Worm (Caenorhabditis elegans) whole organism, L4/young adult: ENCODE measurements around the gene srh-211.

Source experiments
- W03F9.2 ChIP-seq: fragments of 150-350 bp; optimal IDR thresholded peaks from 2 replicates; lab custom pipeline; 2014; ENCODE audit warnings: missing biosample characterization, missing genetic modification characterization
- dao-5 ChIP-seq: sonication (generic microtip); optimal IDR thresholded peaks from 2 replicates; lab custom pipeline; 2016; ENCODE audit warnings: missing genotype, missing genetic modification characterization, moderate library complexity, missing compliant biosample characterization
- him-1 ChIP-seq: sonication (generic microtip); optimal IDR thresholded peaks from 2 replicates; lab custom pipeline; 2016; ENCODE audit warnings: missing genotype, missing genetic modification reagents, missing genetic modification characterization, missing compliant biosample characterization

The srh-211 gene

ce11 chrV:4081283-4081682 is at the start of gene srh-211:
Gene srh-211 (minus strand): TSS chrV:4081383.
- no peak for TF ChIP-seq dao-5 (tag; lab: Kevin White, UChicago)
- TF ChIP-seq him-1 (tag; lab: Kevin White, UChicago): no peak
- no peak for TF ChIP-seq W03F9.2 (tag; lab: Kevin White, UChicago)

DNA sequence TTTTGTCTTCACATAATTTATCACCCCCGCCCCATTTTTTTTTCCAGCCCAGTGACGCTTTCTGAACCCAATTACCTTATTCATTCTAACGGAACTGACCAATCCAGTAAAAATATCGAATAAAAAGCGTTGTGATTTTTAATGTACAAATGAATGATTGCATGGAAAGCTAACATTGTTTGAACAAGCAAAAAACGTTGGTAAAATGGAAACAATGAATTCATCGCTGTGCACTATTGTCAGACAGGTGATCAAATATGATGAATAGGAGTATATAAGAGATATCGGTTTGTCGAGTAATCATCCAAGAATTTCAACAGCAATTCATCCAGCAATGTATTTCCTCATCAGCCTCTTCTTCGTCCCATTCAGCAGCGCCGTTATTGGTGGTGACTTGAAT is 48.4 kb upstream of the srh-211 start, which contains the start of gene phat-4:
TSS of gene phat-4 (plus strand) at position 301 of the 400 bp plus-strand sequence.
- TF ChIP-seq W03F9.2 (tag; lab: Kevin White, UChicago): no peak
- TF ChIP-seq him-1 (tag; lab: Kevin White, UChicago): no peak
- no peak for TF ChIP-seq dao-5 (tag; lab: Kevin White, UChicago)

DNA sequence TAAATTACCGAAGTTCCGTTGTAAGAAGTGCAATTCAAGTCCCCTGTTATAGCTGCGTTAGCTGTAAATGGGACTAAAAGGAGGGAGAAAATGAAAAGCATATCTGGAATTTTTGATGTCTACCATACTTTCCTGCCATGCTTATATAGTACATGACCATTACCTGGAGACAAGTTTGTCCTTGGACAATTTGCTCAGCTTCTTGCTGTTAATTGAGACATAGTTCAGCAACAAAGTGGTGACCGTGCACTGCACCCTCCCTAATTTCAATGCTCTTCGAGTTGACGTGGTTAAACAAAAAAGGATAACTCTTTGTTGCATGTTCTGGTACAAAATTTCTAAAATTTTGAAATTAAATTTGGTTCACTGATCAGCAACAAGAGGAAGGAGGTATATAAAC is 46.3 kb upstream of the srh-211 start, which contains the start of gene T05B4.13:
TSS of gene T05B4.13 (minus strand) at position 101 of the 400 bp plus-strand sequence.
- no peak for TF ChIP-seq him-1 (tag; lab: Kevin White, UChicago)
- TF ChIP-seq W03F9.2 (tag; lab: Kevin White, UChicago): no peak
- no peak for TF ChIP-seq dao-5 (tag; lab: Kevin White, UChicago)

DNA sequence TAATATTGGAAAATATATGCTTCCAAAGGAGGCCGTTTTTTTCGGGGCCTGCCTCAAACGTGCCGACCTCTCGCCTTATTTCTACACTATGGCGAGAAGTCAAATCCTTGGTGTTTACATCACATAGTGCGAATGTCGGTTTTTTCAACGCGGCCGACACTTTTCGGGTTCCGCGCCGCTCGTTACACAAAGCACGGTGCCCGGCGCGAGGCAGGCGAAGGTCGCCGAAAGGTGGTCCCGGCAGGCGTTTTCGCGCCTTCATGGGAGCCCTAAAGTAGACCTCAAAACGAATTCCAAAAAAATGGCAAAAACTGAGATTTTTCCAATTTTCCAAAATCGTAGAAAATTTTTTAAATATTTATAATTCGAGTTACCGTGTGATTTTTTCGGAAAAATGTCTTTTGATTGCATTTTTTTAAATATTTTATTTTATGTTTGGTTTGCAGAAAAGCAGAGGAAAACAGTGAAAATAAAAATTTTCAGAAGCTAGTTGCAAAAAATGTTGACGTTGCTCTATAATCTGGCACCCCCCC is 44.4 kb upstream of the srh-211 start, which contains the start of gene T05B4.12:
TSS of gene T05B4.12 (minus strand) at position 483 of the 533 bp plus-strand sequence.
- no peak for TF ChIP-seq him-1 (tag; lab: Kevin White, UChicago)
- TF ChIP-seq W03F9.2 (tag; lab: Kevin White, UChicago): no peak
- TF ChIP-seq dao-5 (tag; lab: Kevin White, UChicago): no peak

ce11 chrV:4122415-4122814 is 41.2 kb upstream of the srh-211 start, which contains the start of gene phat-5:
Gene phat-5 (minus strand): TSS chrV:4122515.
- TF ChIP-seq dao-5 (tag; lab: Kevin White, UChicago): no peak

ce11 chrV:4120629-4121028 is 39.4 kb upstream of the srh-211 start, which contains the start of gene T05B4.10:
Gene T05B4.10 (minus strand): TSS chrV:4120729.
- no peak for TF ChIP-seq him-1 (tag; lab: Kevin White, UChicago)
- no peak for TF ChIP-seq W03F9.2 (tag; lab: Kevin White, UChicago)
- TF ChIP-seq dao-5 (tag; lab: Kevin White, UChicago): no peak

DNA sequence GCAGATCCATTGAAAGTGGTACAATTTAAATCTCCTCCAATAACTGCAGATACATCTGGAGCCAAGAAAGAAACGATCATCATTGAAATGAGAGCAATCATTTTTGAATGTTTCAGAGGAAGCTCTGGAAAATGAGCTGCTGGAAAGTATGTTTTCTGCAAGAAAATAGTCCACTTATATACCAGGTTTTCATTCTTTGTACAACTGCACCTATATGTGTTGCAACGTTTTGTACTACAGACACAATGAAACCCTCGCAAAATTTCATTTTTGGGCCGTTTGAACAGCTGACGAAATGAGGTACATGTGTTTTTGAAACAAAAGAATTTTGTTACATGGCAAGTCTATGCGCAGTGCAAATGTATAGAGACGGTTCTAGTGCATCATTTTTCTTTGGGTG is 37.1 kb upstream of the srh-211 start, which contains the start of gene T05B4.9:
TSS of gene T05B4.9 (minus strand) at position 101 of the 400 bp plus-strand sequence.
- TF ChIP-seq dao-5 (tag; lab: Kevin White, UChicago): no peak
- TF ChIP-seq him-1 (tag; lab: Kevin White, UChicago): no peak
- TF ChIP-seq W03F9.2 (tag; lab: Kevin White, UChicago): no peak

- no peak for TF ChIP-seq him-1 (tag; lab: Kevin White, UChicago)
- TF ChIP-seq dao-5 (tag; lab: Kevin White, UChicago): no peak
- TF ChIP-seq W03F9.2 (tag; lab: Kevin White, UChicago): no peak
Observed at ce11 chrV:4116071-4116470, 34.9 kb upstream of the srh-211 start, which contains the start of gene T05B4.8. Gene T05B4.8 (minus strand): TSS chrV:4116171.

DNA sequence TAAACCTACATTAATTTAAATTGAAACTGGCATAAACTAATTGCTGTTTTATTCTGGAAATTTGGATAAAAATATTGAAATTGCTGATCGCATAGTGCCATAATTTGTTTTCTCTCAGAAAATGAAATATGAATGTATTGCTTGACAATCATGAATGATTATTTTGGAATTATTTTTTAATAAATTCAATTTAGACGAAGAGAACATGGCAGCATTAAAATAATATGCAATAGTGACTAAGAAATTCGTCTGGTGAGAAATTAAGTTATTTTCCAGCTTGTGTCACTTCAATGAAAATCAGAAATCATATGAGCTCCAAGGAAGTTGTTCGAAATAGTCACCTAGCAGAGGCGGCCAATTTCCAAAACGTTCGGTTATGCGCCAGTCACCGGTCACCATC is 33.4 kb upstream of the srh-211 start, which contains the start of gene srw-133:
TSS of gene srw-133 (minus strand) at position 101 of the 400 bp plus-strand sequence.
- no peak for TF ChIP-seq him-1 (tag; lab: Kevin White, UChicago)
- TF ChIP-seq dao-5 (tag; lab: Kevin White, UChicago): no peak
- no peak for TF ChIP-seq W03F9.2 (tag; lab: Kevin White, UChicago)

ce11 chrV:4112516-4112915 is 31.3 kb upstream of the srh-211 start, which contains the start of gene srw-134:
Gene srw-134 (minus strand): TSS chrV:4112616.
- no peak for TF ChIP-seq dao-5 (tag; lab: Kevin White, UChicago)
- no peak for TF ChIP-seq W03F9.2 (tag; lab: Kevin White, UChicago)
- no peak for TF ChIP-seq him-1 (tag; lab: Kevin White, UChicago)

DNA sequence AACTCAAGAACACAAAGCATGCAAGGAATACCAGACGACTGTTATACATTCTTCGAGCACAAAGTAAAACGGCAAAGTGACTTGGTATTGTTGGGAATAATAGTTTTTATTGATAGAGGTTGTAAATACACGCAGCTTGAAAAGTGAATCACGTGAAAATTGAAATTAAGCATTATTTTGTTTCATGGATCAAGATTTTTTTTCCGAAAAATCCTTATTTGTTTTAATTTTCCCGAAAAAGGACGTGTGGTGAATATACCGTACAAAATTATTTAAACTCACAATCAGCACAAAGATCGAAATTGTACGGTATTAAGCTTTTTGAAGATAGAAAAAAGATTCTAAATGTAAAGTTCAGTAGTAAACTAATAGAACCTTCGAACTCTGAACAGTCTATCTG is 28.7 kb upstream of the srh-211 start, which contains the start of gene clc-18:
TSS of gene clc-18 (minus strand) at position 101 of the 400 bp plus-strand sequence.
- TF ChIP-seq dao-5 (tag; lab: Kevin White, UChicago) (no peak), him-1 (tag; lab: Kevin White, UChicago) (no peak), W03F9.2 (tag; lab: Kevin White, UChicago) (no peak)

- TF ChIP-seq dao-5 (tag; lab: Kevin White, UChicago) (no peak), him-1 (tag; lab: Kevin White, UChicago) (no peak), W03F9.2 (tag; lab: Kevin White, UChicago) (no peak)
Observed at ce11 chrV:4106688-4107087, 25.5 kb upstream of the srh-211 start.

DNA sequence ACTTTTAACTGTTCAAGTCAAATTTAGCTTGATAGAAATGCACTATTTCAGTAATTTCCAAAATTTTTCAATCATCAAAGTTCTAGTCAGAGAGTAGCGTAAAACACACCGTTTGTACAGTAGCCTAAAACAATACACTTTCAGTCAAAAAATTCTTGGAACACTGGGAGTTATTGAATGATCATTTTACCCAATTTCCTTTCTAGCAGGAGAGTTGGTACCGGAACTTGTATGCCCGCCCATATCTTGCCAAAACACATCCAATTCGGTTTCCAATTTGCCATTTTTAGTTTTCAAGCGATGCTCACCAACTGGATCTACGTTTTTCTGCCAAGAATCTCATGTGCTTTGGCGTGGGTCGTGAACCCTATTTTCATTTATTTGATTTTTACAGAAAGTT is 23.1 kb upstream of the srh-211 start, which contains the start of gene srj-39:
TSS of gene srj-39 (plus strand) at position 301 of the 400 bp plus-strand sequence.
- TF ChIP-seq dao-5 (tag; lab: Kevin White, UChicago) (no peak), W03F9.2 (tag; lab: Kevin White, UChicago) (no peak), him-1 (tag; lab: Kevin White, UChicago) (no peak)
